Fruit fly (Drosophila melanogaster): ENCODE data around the gene GATAd.

The GATAd gene

DNA sequence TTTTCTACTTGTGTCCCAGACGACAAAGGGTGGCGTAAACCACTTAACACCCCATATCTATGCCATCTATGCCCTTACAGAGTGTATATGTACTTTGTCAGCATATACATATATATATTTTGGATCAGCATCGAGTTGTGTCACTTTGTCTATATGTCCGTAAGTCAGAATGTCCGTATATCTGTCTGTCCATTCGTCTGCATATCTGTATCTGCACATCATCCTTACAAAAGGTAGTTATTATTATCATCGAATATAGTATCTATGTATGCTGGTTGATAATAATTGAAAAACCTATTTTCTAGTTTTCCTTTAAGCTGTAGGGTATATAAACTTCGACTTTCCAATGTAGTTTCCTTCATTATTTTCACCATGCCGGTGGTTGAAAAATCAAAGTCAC lies 17.6 kb downstream of the GATAd start (continued):
- TF ChIP-seq Bgb (GFP tag; IDR thresholded peaks at IDR 0.05; ENCODE audit: partially characterized antibody) (no peak), dpn (GFP tag; optimal IDR thresholded peaks at IDR 0.05) (no peak), odd (GFP tag; optimal IDR thresholded peaks at IDR 0.05) (no peak), disco-r (GFP tag; optimal IDR thresholded peaks at IDR 0.05) (no peak), CTCF (GFP tag; optimal IDR thresholded peaks at IDR 0.05) (no peak), CG2129 (GFP tag; IDR thresholded peaks at IDR 0.05; ENCODE audit: partially characterized antibody) (no peak), klu (GFP tag; IDR thresholded peaks at IDR 0.05) (no peak), CG9817 (tag; optimal IDR thresholded peaks at IDR 0.05) (no peak), Hr39 (optimal IDR thresholded peaks at IDR 0.05) (no peak), Elba2 (GFP tag; optimal IDR thresholded peaks at IDR 0.05) (no peak), emc (GFP tag; optimal IDR thresholded peaks at IDR 0.05) (no peak), CG12236 (GFP tag; optimal IDR thresholded peaks at IDR 0.05) (no peak), mam (GFP tag; optimal IDR thresholded peaks at IDR 0.05) (no peak), GATAe (GFP tag; conservative IDR thresholded peaks at IDR 0.05) (no peak), Fer3 (tag; optimal IDR thresholded peaks at IDR 0.05) (no peak), CG11696 (GFP tag; IDR thresholded peaks at IDR 0.05) (no peak), Ravus (GFP tag; IDR thresholded peaks at IDR 0.05) (no peak), CG7372 (GFP tag; IDR thresholded peaks at IDR 0.05) (no peak), CG16863 (GFP tag; optimal IDR thresholded peaks at IDR 0.05) (no peak), z (GFP tag; IDR thresholded peaks at IDR 0.05) (no peak), Hr78 (GFP tag; optimal IDR thresholded peaks at IDR 0.05) (no peak), CG15073 (GFP tag; optimal IDR thresholded peaks at IDR 0.05) (no peak), bab2 (GFP tag; optimal IDR thresholded peaks at IDR 0.05) (no peak), CG34224 (GFP tag; IDR thresholded peaks at IDR 0.05; ENCODE audit: partially characterized antibody) (no peak), Asciz (GFP tag; optimal IDR thresholded peaks at IDR 0.05) (no peak), CG31224 (GFP tag; IDR thresholded peaks at IDR 0.05) (no peak), CG7963 (GFP tag; IDR thresholded peaks at IDR 0.05; ENCODE audit: partially characterized antibody) (no peak), CG10274 (GFP tag; optimal IDR thresholded peaks at IDR 0.05) (no peak), br (optimal IDR thresholded peaks at IDR 0.05) (no peak), CG1602 (GFP tag; optimal IDR thresholded peaks at IDR 0.05) (no peak), CG12071 (GFP tag; optimal IDR thresholded peaks at IDR 0.05) (no peak), HmgZ (tag; optimal IDR thresholded peaks at IDR 0.05) (no peak), CG12659 (GFP tag; optimal IDR thresholded peaks at IDR 0.05) (no peak), Dip2 (GFP tag; IDR thresholded peaks at IDR 0.05) (no peak), chinmo (GFP tag; IDR thresholded peaks at IDR 0.05; ENCODE audit: partially characterized antibody) (no peak), CG12219 (GFP tag; optimal IDR thresholded peaks at IDR 0.05) (peak; percentile 29), CG9932 (GFP tag; IDR thresholded peaks at IDR 0.05) (no peak), NC2β (GFP tag; optimal IDR thresholded peaks at IDR 0.05) (no peak), wor (GFP tag; IDR thresholded peaks at IDR 0.05) (no peak), CG3995 (GFP tag; optimal IDR thresholded peaks at IDR 0.05) (no peak), Atf6 (GFP tag; IDR thresholded peaks at IDR 0.05) (no peak), Hey (tag; optimal IDR thresholded peaks at IDR 0.05) (no peak), CG15601 (tag; optimal IDR thresholded peaks at IDR 0.05) (peak; percentile 36), gro (GFP tag; optimal IDR thresholded peaks at IDR 0.05) (no peak), Tbp (GFP tag; optimal IDR thresholded peaks at IDR 0.05) (no peak), CG11560 (tag; IDR thresholded peaks at IDR 0.05) (no peak), zen (tag; optimal IDR thresholded peaks at IDR 0.05) (no peak), CG2712 (tag; optimal IDR thresholded peaks at IDR 0.05) (peak; percentile 55), CG4707 (GFP tag; optimal IDR thresholded peaks at IDR 0.05) (no peak), so (GFP tag; IDR thresholded peaks at IDR 0.05) (no peak), CG4730 (GFP tag; IDR thresholded peaks at IDR 0.05) (0 out of 2 replicates have a peak, but pooled peaks have one; percentile 9), kni (GFP tag; optimal IDR thresholded peaks at IDR 0.05) (no peak), CoRest (tag; optimal IDR thresholded peaks at IDR 0.05) (no peak), slou (GFP tag; optimal IDR thresholded peaks at IDR 0.05) (no peak)

Data from whole organism, embryonic.